Worm (Caenorhabditis elegans): ENCODE results near the gene snr-1.
A peak's percentile ranks its signal among the peaks of the same experiment; 100 is the strongest.

The snr-1 gene

DNA sequence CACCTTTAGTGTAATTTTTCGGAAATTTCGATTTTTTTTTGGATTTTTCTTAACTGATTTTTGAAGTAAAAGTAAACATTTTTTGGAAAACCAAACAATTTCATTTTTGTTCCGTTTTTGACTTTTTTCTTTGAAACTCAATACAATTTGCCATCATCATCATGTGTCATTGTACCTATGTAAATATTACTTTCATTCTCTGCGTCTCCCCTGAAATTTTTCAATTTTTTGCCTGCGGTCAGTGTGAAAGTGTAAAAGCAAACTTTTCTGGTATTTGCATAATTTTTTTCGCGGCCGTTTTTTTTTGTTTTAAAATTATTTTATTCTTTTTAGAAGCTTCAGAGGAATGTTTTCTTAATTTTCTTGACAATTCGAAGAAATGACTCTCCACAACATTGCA lies 5.9 kb downstream of the snr-1 start, which contains the start of gene Y116A8C.29:
Y116A8C.29 (plus strand) TSS at position 328 of the 400 bp plus-strand sequence.
- TF ChIP-seq ceh-31 (tag; optimal IDR thresholded peaks at IDR 0.05), result no peak
- TF ChIP-seq ztf-16 (tag; optimal IDR thresholded peaks at IDR 0.05), result no peak
- TF ChIP-seq pros-1 (tag; optimal IDR thresholded peaks at IDR 0.05), result no peak
- TF ChIP-seq C08G9.2 (tag; optimal IDR thresholded peaks at IDR 0.05), result no peak
- TF ChIP-seq ceh-2 (tag; optimal IDR thresholded peaks at IDR 0.05), result no peak
- no peak for TF ChIP-seq eyg-1 (tag; optimal IDR thresholded peaks at IDR 0.05)
- TF ChIP-seq K09A11.1 (tag; optimal IDR thresholded peaks at IDR 0.05; ENCODE audit: insufficient read depth), result no peak
- TF ChIP-seq T23F11.4 (GFP tag; optimal IDR thresholded peaks at IDR 0.05), result no peak
- no peak for TF ChIP-seq dmd-4 (tag; optimal IDR thresholded peaks at IDR 0.05; ENCODE audit: borderline replicate concordance)
- no peak for TF ChIP-seq hlh-6 (tag; optimal IDR thresholded peaks at IDR 0.05)
- TF ChIP-seq npax-4 (tag; optimal IDR thresholded peaks at IDR 0.05), result no peak
- TF ChIP-seq elt-2 (tag; optimal IDR thresholded peaks at IDR 0.05), result no peak
- TF ChIP-seq elt-4 (tag; optimal IDR thresholded peaks at IDR 0.05), result no peak
- no peak for TF ChIP-seq unc-55 (GFP tag; optimal IDR thresholded peaks at IDR 0.05)
- no peak for TF ChIP-seq ceh-30 (tag; optimal IDR thresholded peaks at IDR 0.05)
- no peak for TF ChIP-seq odd-2 (tag; optimal IDR thresholded peaks at IDR 0.05)
- TF ChIP-seq lim-6 (tag; optimal IDR thresholded peaks at IDR 0.05), result no peak

DNA sequence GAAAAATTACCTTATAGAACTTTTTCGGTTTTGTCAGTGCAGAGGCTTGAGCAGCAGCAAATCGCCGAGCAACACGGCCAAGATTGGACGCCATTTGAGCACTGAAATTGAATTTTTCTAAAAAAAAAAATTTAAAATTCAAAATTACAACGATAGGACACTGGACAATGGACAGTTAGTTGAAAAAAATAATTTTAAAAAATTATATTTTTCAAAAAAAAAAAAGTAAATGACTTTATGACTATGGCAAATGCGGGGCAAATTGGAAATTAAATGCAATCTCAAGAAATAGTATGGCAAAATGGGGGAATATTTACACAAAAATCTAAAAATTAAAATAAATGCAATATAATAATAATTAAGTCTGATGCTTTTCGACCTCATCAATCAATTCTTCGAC lies 8.3 kb downstream of the snr-1 start, which contains the start of gene Y116A8C.27:
Y116A8C.27 (minus strand) TSS at position 101 of the 400 bp plus-strand sequence.
- TF ChIP-seq hlh-6 (tag; optimal IDR thresholded peaks at IDR 0.05) (no peak), pros-1 (tag; optimal IDR thresholded peaks at IDR 0.05) (no peak), tbx-7 (tag; optimal IDR thresholded peaks at IDR 0.05) (no peak), npax-4 (tag; optimal IDR thresholded peaks at IDR 0.05) (no peak), fkh-6 (tag; optimal IDR thresholded peaks at IDR 0.05) (no peak), syd-9 (tag; optimal IDR thresholded peaks at IDR 0.05) (no peak), sdc-2 (tag; optimal IDR thresholded peaks at IDR 0.05) (no peak), madf-2 (tag; optimal IDR thresholded peaks at IDR 0.05) (no peak), zip-5 (tag; optimal IDR thresholded peaks at IDR 0.05) (no peak), pax-1 (tag; optimal IDR thresholded peaks at IDR 0.05) (no peak), lin-11 (tag; optimal IDR thresholded peaks at IDR 0.05) (no peak), hlh-8 (tag; optimal IDR thresholded peaks at IDR 0.05) (no peak), pat-9 (tag; optimal IDR thresholded peaks at IDR 0.05) (no peak), ztf-16 (tag; optimal IDR thresholded peaks at IDR 0.05) (no peak), ttx-3 (tag; optimal IDR thresholded peaks at IDR 0.05) (no peak), ceh-22 (tag; optimal IDR thresholded peaks at IDR 0.05) (no peak), nhr-11 (tag; optimal IDR thresholded peaks at IDR 0.05) (no peak), lim-6 (tag; optimal IDR thresholded peaks at IDR 0.05) (no peak)

- TF ChIP-seq hlh-30 (tag; optimal IDR thresholded peaks at IDR 0.05; ENCODE audit: insufficient read depth) (no peak), lim-6 (tag; optimal IDR thresholded peaks at IDR 0.05) (peak; percentile 7), hlh-15 (tag; optimal IDR thresholded peaks at IDR 0.05) (no peak), syd-9 (tag; optimal IDR thresholded peaks at IDR 0.05) (no peak), ceh-45 (GFP tag; IDR thresholded peaks at IDR 0.05) (no peak), Y22D7AL.16 (tag; optimal IDR thresholded peaks at IDR 0.05) (no peak), tbx-2 (tag; optimal IDR thresholded peaks at IDR 0.05) (peak; percentile 88), ceh-18 (tag; optimal IDR thresholded peaks at IDR 0.05) (no peak), tbx-7 (tag; optimal IDR thresholded peaks at IDR 0.05) (peak; percentile 52), zip-5 (tag; optimal IDR thresholded peaks at IDR 0.05) (peak; percentile 38), sox-4 (tag; optimal IDR thresholded peaks at IDR 0.05) (no peak), unc-3 (GFP tag; conservative IDR thresholded peaks at IDR 0.05) (no peak), unc-3 (tag; optimal IDR thresholded peaks at IDR 0.05) (no peak), ref-2 (tag; optimal IDR thresholded peaks at IDR 0.05) (peak; percentile 84), ets-4 (tag; optimal IDR thresholded peaks at IDR 0.05) (peak; percentile 10), C08G9.2 (tag; optimal IDR thresholded peaks at IDR 0.05) (peak; percentile 65), hlh-13 (GFP tag; optimal IDR thresholded peaks at IDR 0.05) (no peak), pros-1 (tag; optimal IDR thresholded peaks at IDR 0.05) (no peak), rnt-1 (tag; optimal IDR thresholded peaks at IDR 0.05) (peak; percentile 26), ceh-14 (tag; optimal IDR thresholded peaks at IDR 0.05) (peak; percentile 19), pat-9 (tag; optimal IDR thresholded peaks at IDR 0.05) (no peak), ahr-1 (tag; optimal IDR thresholded peaks at IDR 0.05) (peak; percentile 18), ceh-2 (tag; optimal IDR thresholded peaks at IDR 0.05) (peak; percentile 72), ttx-3 (tag; optimal IDR thresholded peaks at IDR 0.05) (no peak), K09A11.1 (tag; optimal IDR thresholded peaks at IDR 0.05; ENCODE audit: insufficient read depth) (no peak), ceh-31 (tag; optimal IDR thresholded peaks at IDR 0.05) (peak; percentile 75), fkh-6 (tag; optimal IDR thresholded peaks at IDR 0.05) (peak; percentile 9), che-1 (tag; optimal IDR thresholded peaks at IDR 0.05) (no peak), hlh-6 (tag; optimal IDR thresholded peaks at IDR 0.05) (peak; percentile 43), pha-4 (tag; optimal IDR thresholded peaks at IDR 0.05) (no peak), gmeb-2 (tag; optimal IDR thresholded peaks at IDR 0.05) (no peak), unc-42 (tag; optimal IDR thresholded peaks at IDR 0.05) (no peak)
Observed at ce11 chrIV:17099113-17099512, 11.3 kb downstream of the snr-1 start.
